Worm (Caenorhabditis elegans) whole organism, young adult: ENCODE measurements around the gene C50F4.8.

ENCODE experiments used
- C06A6.2 ChIP-seq: fragments of 200-800 bp; sonication (Bioruptor generic); conservative IDR thresholded peaks from 2 replicates; pipeline ENCODE4 v1.3.6; 2022; ENCODE audit warnings: missing genetic modification characterization, missing compliant biosample characterization
- F57C9.4 ChIP-seq: sonication (generic microtip); optimal IDR thresholded peaks from 2 replicates; lab custom pipeline; 2017; ENCODE audit warnings: mild to moderate bottlenecking, missing genetic modification characterization, missing compliant biosample characterization
- K11D2.4 ChIP-seq: fragments of 200-800 bp; sonication (Bioruptor generic); IDR thresholded peaks from 2 replicates; pipeline ENCODE4 v1.3.6; 2022; ENCODE audit warnings: missing genetic modification reagents, missing genetic modification characterization, missing compliant biosample characterization
- efl-1 ChIP-seq: fragments of 150-350 bp; optimal IDR thresholded peaks from 2 replicates; lab custom pipeline; 2014; ENCODE audit warnings: missing biosample characterization, missing genetic modification reagents, missing genetic modification characterization
- let-526 ChIP-seq: fragments of 200-800 bp; sonication (Bioruptor generic); IDR thresholded peaks from 2 replicates; pipeline ENCODE4 v1.3.6; 2022; ENCODE audit warnings: missing genetic modification reagents, missing genetic modification characterization, missing compliant biosample characterization
- unc-62 ChIP-seq: fragments of 150-350 bp; optimal IDR thresholded peaks from 2 replicates; lab custom pipeline; 2014; ENCODE audit warnings: missing biosample characterization, missing genetic modification reagents, missing genetic modification characterization

- no peak for TF ChIP-seq K11D2.4 (GFP tag; lab: Robert Waterston, UW)
- no peak for TF ChIP-seq F57C9.4 (tag; lab: Kevin White, UChicago)
- no peak for TF ChIP-seq unc-62 (GFP tag; lab: Kevin White, UChicago)
- no peak for TF ChIP-seq C06A6.2
- no peak for TF ChIP-seq efl-1 (GFP tag; lab: Kevin White, UChicago)
- TF ChIP-seq let-526 (GFP tag; lab: Robert Waterston, UW), result no peak
Observed at ce11 chrV:9541506-9541905, 22.8 kb upstream of the C50F4.8 start, which contains the start of gene C50F4.16.
